Worm (Caenorhabditis elegans) whole organism, L1 larva: ENCODE measurements around the gene ugt-61.
A peak's percentile ranks its signal among the peaks of the same experiment; 100 is the strongest.
"Not testable (repeated sequence)": the region's sequence is repeated elsewhere in the genome, so short reads cannot be mapped to it uniquely, and the experiment has no call there.

Source experiments
- F16B12.6 ChIP-seq: fragments of 150-350 bp; optimal IDR thresholded peaks from 2 replicates; lab custom pipeline; 2014; ENCODE audit warnings: missing biosample characterization, missing genetic modification characterization
- Y116A8C.19 ChIP-seq: sonication (generic microtip); optimal IDR thresholded peaks from 2 replicates; lab custom pipeline; 2016; ENCODE audit warnings: missing compliant biosample characterization, missing genetic modification characterization, borderline replicate concordance
- aha-1 ChIP-seq: fragments of 150-350 bp; optimal IDR thresholded peaks from 2 replicates; lab custom pipeline; 2014; ENCODE audit warnings: missing biosample characterization, missing genetic modification characterization
- alr-1 ChIP-seq: fragments of 200-800 bp; sonication (Bioruptor generic); optimal IDR thresholded peaks from 2 replicates; lab custom pipeline; 2018; ENCODE audit warnings: borderline replicate concordance, mild to moderate bottlenecking, missing genetic modification characterization, missing compliant biosample characterization
- aly-2 ChIP-seq: fragments of 150-350 bp; optimal IDR thresholded peaks from 2 replicates; lab custom pipeline; 2014; ENCODE audit warnings: missing biosample characterization, missing genetic modification characterization
- ama-1 ChIP-seq: fragments of 150-350 bp; optimal IDR thresholded peaks from 2 replicates; lab custom pipeline; 2014
- efl-1 ChIP-seq, 4 experiments: fragments of 150-350 bp; optimal IDR thresholded peaks in 3 of 4; peaks in 1 of 4; 1 replicate in 1 of 4; 2 replicates in 3 of 4; lab custom pipeline; 2014; ENCODE audit warnings: missing biosample characterization in 2 of 4, missing genetic modification characterization in 2 of 4, missing genetic modification reagents in 2 of 4
- efl-3 ChIP-seq: fragments of 200-800 bp; sonication (Bioruptor generic); optimal IDR thresholded peaks from 2 replicates; lab custom pipeline; 2018; ENCODE audit warnings: mild to moderate bottlenecking, missing genetic modification characterization, missing compliant biosample characterization
- elt-2 ChIP-seq: sonication (generic microtip); optimal IDR thresholded peaks from 2 replicates; lab custom pipeline; 2016; ENCODE audit warnings: missing genetic modification characterization, mild to moderate bottlenecking, inconsistent platforms, missing compliant biosample characterization, missing genetic modification reagents
- elt-3 ChIP-seq, 6 experiments: fragments of 150-350 bp in 1 of 6; sonication (generic microtip); optimal IDR thresholded peaks; 2 replicates each; lab custom pipeline; 2017 to 2018; ENCODE audit warnings: missing biosample characterization in 6 of 6, missing genetic modification characterization in 6 of 6, inconsistent platforms in 1 of 6
- ets-5 ChIP-seq: fragments of 200-800 bp; sonication (Bioruptor generic); IDR thresholded peaks from 2 replicates; pipeline ENCODE4 v1.3.6; 2022; ENCODE audit warnings: missing genetic modification characterization, missing compliant biosample characterization
- fkh-10 ChIP-seq: sonication (generic microtip); optimal IDR thresholded peaks from 2 replicates; lab custom pipeline; 2017; ENCODE audit warnings: missing biosample characterization, missing genetic modification reagents, missing genetic modification characterization
- fkh-4 ChIP-seq: sonication (generic microtip); optimal IDR thresholded peaks from 2 replicates; lab custom pipeline; 2016; ENCODE audit warnings: missing compliant biosample characterization, missing genetic modification characterization, borderline replicate concordance
- fkh-8 ChIP-seq: sonication (generic microtip); optimal IDR thresholded peaks from 2 replicates; lab custom pipeline; 2016; ENCODE audit warnings: mild to moderate bottlenecking, missing genetic modification characterization, missing compliant biosample characterization
- hlh-17 ChIP-seq: fragments of 200-800 bp; sonication (Bioruptor generic); optimal IDR thresholded peaks from 2 replicates; lab custom pipeline; 2018; ENCODE audit warnings: missing genetic modification characterization, mild to moderate bottlenecking, missing compliant biosample characterization, moderate library complexity, borderline replicate concordance
- jun-1 ChIP-seq: fragments of 150-350 bp; optimal IDR thresholded peaks from 2 replicates; lab custom pipeline; 2014; ENCODE audit warnings: missing biosample characterization, missing genetic modification reagents, missing genetic modification characterization
- lin-14 ChIP-seq: fragments of 200-800 bp; sonication (Bioruptor generic); optimal IDR thresholded peaks from 2 replicates; lab custom pipeline; 2018; ENCODE audit warnings: mild to moderate bottlenecking, missing genetic modification characterization, moderate library complexity, missing compliant biosample characterization
- lin-35 ChIP-seq, 2 experiments: fragments of 150-350 bp; optimal IDR thresholded peaks; 2 replicates each; lab custom pipeline; 2014; ENCODE audit warnings: missing biosample characterization in 2 of 2, missing genetic modification characterization in 2 of 2, missing genetic modification reagents in 2 of 2
- lsy-2 ChIP-seq, 2 experiments: fragments of 150-350 bp; optimal IDR thresholded peaks; 2 replicates each; lab custom pipeline; 2014; ENCODE audit warnings: missing biosample characterization in 2 of 2, missing genetic modification characterization in 2 of 2
- nhr-28 ChIP-seq: fragments of 150-350 bp; optimal IDR thresholded peaks from 2 replicates; lab custom pipeline; 2014; ENCODE audit warnings: missing biosample characterization, missing genetic modification characterization
- nhr-47 ChIP-seq: sonication (generic microtip); optimal IDR thresholded peaks from 2 replicates; lab custom pipeline; 2016; ENCODE audit warnings: mild to moderate bottlenecking, missing genetic modification characterization, moderate library complexity, missing compliant biosample characterization
- nhr-84 ChIP-seq: sonication (generic microtip); optimal IDR thresholded peaks from 2 replicates; lab custom pipeline; 2017; ENCODE audit warnings: missing biosample characterization, missing genetic modification characterization
- nhr-85 ChIP-seq: sonication (generic microtip); peaks from one replicate; lab custom pipeline; 2016; ENCODE audit warnings: missing genetic modification characterization, inconsistent platforms, missing compliant biosample characterization
- snu-23 ChIP-seq: sonication (generic microtip); optimal IDR thresholded peaks from 2 replicates; lab custom pipeline; 2016; ENCODE audit warnings: missing genetic modification characterization, missing compliant biosample characterization
- unc-30 ChIP-seq: sonication (generic microtip); optimal IDR thresholded peaks from 2 replicates; lab custom pipeline; 2017; ENCODE audit warnings: missing biosample characterization, missing genetic modification characterization
- unc-86 ChIP-seq: sonication (generic microtip); optimal IDR thresholded peaks from 2 replicates; lab custom pipeline; 2016; ENCODE audit warnings: missing genetic modification characterization, missing compliant biosample characterization
- xbp-1 ChIP-seq: sonication (generic microtip); optimal IDR thresholded peaks from 2 replicates; lab custom pipeline; 2016; ENCODE audit warnings: missing genetic modification characterization, missing compliant biosample characterization

Gene ugt-61

ce11 chrV:4755308-4756029 is 13.2 kb downstream of the ugt-61 start, which contains the start of gene pgl-3:
Gene pgl-3, plus strand, starts transcription at chrV:4755979.
- TF ChIP-seq efl-1 (optimal IDR thresholded peaks at IDR 0.05; lab: Kevin White, UChicago) = peak in 1 of 2 experiments; percentile 14
- no peak for TF ChIP-seq efl-1 (GFP tag; optimal IDR thresholded peaks at IDR 0.05 in 1 of 2; lab: Kevin White, UChicago)
- TF ChIP-seq nhr-84 = no peak

ce11 chrV:4758019-4758418 is 15.8 kb downstream of the ugt-61 start:
- no peak for TF ChIP-seq hlh-17
- TF ChIP-seq fkh-4 (tag; lab: Kevin White, UChicago) = no peak

ce11 chrV:4758540-4758939 is 16.3 kb downstream of the ugt-61 start:
- TF ChIP-seq ets-5 (GFP tag; lab: Robert Waterston, UW) = no peak
- no peak for TF ChIP-seq aly-2 (tag; lab: Kevin White, UChicago)

- TF ChIP-seq jun-1 (tag; lab: Kevin White, UChicago); xbp-1; alr-1 (tag; lab: Kevin White, UChicago): not testable (repeated sequence)
- TF ChIP-seq, all 84 proteins: peak for 0; not testable (repeated sequence) for 84
Measured at ce11 chrV:4760674-4761073, 18.5 kb downstream of the ugt-61 start, which contains the start of gene bgnt-1.4. Gene bgnt-1.4, plus strand, starts transcription at chrV:4760974.

ce11 chrV:4766501-4766900 is 24.3 kb downstream of the ugt-61 start, which contains the start of gene C18G1.8:
Gene C18G1.8, minus strand, starts transcription at chrV:4766601.
- TF ChIP-seq fkh-10 (GFP tag; lab: Kevin White, UChicago) (no peak), fkh-8 (no peak), elt-2 (tag; lab: Kevin White, UChicago) (no peak), ama-1 (lab: Kevin White, UChicago) (no peak), aly-2 (tag; lab: Kevin White, UChicago) (no peak), jun-1 (tag; lab: Kevin White, UChicago) (no peak), snu-23 (GFP tag; lab: Kevin White, UChicago) (no peak), unc-86 (tag; lab: Kevin White, UChicago) (no peak)
- TF ChIP-seq, all 84 proteins: peak for 0

- TF ChIP-seq F16B12.6 (tag; lab: Kevin White, UChicago) = no peak
- TF ChIP-seq nhr-47 (tag; lab: Kevin White, UChicago) = no peak
- no peak for TF ChIP-seq lsy-2 (tag; optimal IDR thresholded peaks at IDR 0.05; lab: Kevin White, UChicago)
- TF ChIP-seq elt-3 (tag; optimal IDR thresholded peaks at IDR 0.05; lab: Kevin White, UChicago) = no peak
- no peak for TF ChIP-seq efl-3
Measured at ce11 chrV:4769633-4770032, 27.4 kb downstream of the ugt-61 start, which contains the start of gene C18G1.9. Gene C18G1.9, minus strand, starts transcription at chrV:4769733.

- no peak for TF ChIP-seq unc-86 (tag; lab: Kevin White, UChicago)
- peak; percentile 29 for TF ChIP-seq elt-2 (tag; lab: Kevin White, UChicago)
- TF ChIP-seq lin-35 (GFP tag; optimal IDR thresholded peaks at IDR 0.05; lab: Kevin White, UChicago) = peak in 1 of 2 experiments; percentile 10
- TF ChIP-seq aha-1 (tag; lab: Kevin White, UChicago) = no peak
- TF ChIP-seq nhr-28 (tag; lab: Kevin White, UChicago) = no peak
- TF ChIP-seq, all 84 proteins: peak for 2
Measured at ce11 chrV:4770408-4770947, 28.3 kb downstream of the ugt-61 start, which contains the start of gene elt-7. Gene elt-7, plus strand, starts transcription at chrV:4770670.

- TF ChIP-seq nhr-85 (tag; lab: Kevin White, UChicago) (no peak), lin-14 (GFP tag; lab: Kevin White, UChicago) (peak; percentile 24), unc-30 (tag; lab: Kevin White, UChicago) (peak; percentile 47), Y116A8C.19 (tag; lab: Kevin White, UChicago) (no peak)
Measured at ce11 chrV:4775140-4775539, 32.9 kb downstream of the ugt-61 start.
